Worm (Caenorhabditis elegans) whole organism, L1 larva: Measurements from ENCODE around the gene C44B7.5.

Experiments used
- blmp-1 ChIP-seq: fragments of 150-350 bp; optimal IDR thresholded peaks from 2 replicates; lab custom pipeline; 2014; ENCODE audit warnings: missing biosample characterization, missing genetic modification characterization
- dpl-1 ChIP-seq, 3 experiments: fragments of 150-350 bp in 2 of 3; sonication (generic microtip) in 1 of 3; optimal IDR thresholded peaks; 2 replicates each; lab custom pipeline; 2014 to 2017; ENCODE audit warnings: missing biosample characterization in 3 of 3, missing genetic modification characterization in 3 of 3, missing genetic modification reagents in 3 of 3
- efl-1 ChIP-seq, 4 experiments: fragments of 150-350 bp; optimal IDR thresholded peaks in 3 of 4; peaks in 1 of 4; 1 replicate in 1 of 4; 2 replicates in 3 of 4; lab custom pipeline; 2014; ENCODE audit warnings: missing biosample characterization in 2 of 4, missing genetic modification characterization in 2 of 4, missing genetic modification reagents in 2 of 4
- efl-3 ChIP-seq: fragments of 200-800 bp; sonication (Bioruptor generic); optimal IDR thresholded peaks from 2 replicates; lab custom pipeline; 2018; ENCODE audit warnings: mild to moderate bottlenecking, missing genetic modification characterization, missing compliant biosample characterization
- egl-13 ChIP-seq: sonication (generic microtip); optimal IDR thresholded peaks from 2 replicates; lab custom pipeline; 2016; ENCODE audit warnings: missing genotype, missing genetic modification reagents, missing genetic modification characterization, missing compliant biosample characterization
- egl-27 ChIP-seq, 2 experiments: fragments of 150-350 bp in 1 of 2; sonication (generic microtip); optimal IDR thresholded peaks; 3 replicates each; lab custom pipeline; 2017 to 2018; ENCODE audit warnings: missing biosample characterization in 2 of 2, missing genetic modification characterization in 2 of 2, missing genetic modification reagents in 2 of 2
- elt-2 ChIP-seq: sonication (generic microtip); optimal IDR thresholded peaks from 2 replicates; lab custom pipeline; 2016; ENCODE audit warnings: missing genetic modification characterization, mild to moderate bottlenecking, inconsistent platforms, missing compliant biosample characterization, missing genetic modification reagents
- irx-1 ChIP-seq: sonication (generic microtip); optimal IDR thresholded peaks from 2 replicates; lab custom pipeline; 2016; ENCODE audit warnings: missing genetic modification characterization, missing compliant biosample characterization
- mdl-1 ChIP-seq, 2 experiments: fragments of 150-350 bp; optimal IDR thresholded peaks; 2 replicates each; lab custom pipeline; 2014 to 2017; ENCODE audit warnings: missing biosample characterization in 2 of 2, missing genetic modification characterization in 2 of 2, inconsistent platforms in 1 of 2

DNA sequence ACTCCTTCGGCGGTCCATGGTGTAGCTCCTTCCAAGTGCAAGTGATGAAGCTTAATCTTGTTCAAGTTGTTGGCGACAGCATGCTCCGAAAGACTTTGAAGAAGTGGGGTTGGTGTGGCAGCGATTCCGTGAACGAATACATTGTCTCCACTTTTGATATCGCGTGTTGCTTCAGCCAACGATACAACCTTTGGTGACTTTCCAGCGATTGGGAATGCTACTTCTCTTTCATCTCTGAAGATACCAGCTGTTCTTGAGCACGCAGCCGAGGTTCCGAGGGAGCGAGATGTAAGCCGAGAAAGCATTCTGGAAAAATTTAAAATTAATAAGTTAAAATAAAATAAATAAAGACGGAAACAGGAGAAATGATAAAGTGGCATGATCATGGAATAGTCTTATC lies 17.7 kb upstream of the C44B7.5 start, which contains the start of gene acer-1:
- TF ChIP-seq egl-27 (tag; optimal IDR thresholded peaks at IDR 0.05; lab: Kevin White, UChicago) (no peak), elt-2 (tag; lab: Kevin White, UChicago) (no peak), dpl-1 (GFP tag; optimal IDR thresholded peaks at IDR 0.05; lab: Kevin White, UChicago) (no peak), mdl-1 (tag; optimal IDR thresholded peaks at IDR 0.05; lab: Kevin White, UChicago) (no peak), efl-1 (optimal IDR thresholded peaks at IDR 0.05; lab: Kevin White, UChicago) (no peak), efl-1 (GFP tag; optimal IDR thresholded peaks at IDR 0.05 in 1 of 2; lab: Kevin White, UChicago) (peak in 1 of 2 experiments; percentile 59), blmp-1 (tag; lab: Kevin White, UChicago) (no peak), egl-13 (tag; lab: Kevin White, UChicago) (no peak), efl-3 (GFP tag; lab: Kevin White, UChicago) (no peak), irx-1 (tag; lab: Kevin White, UChicago) (no peak)
